Worm (Caenorhabditis elegans): ENCODE results near the gene clec-162.

Gene clec-162

DNA sequence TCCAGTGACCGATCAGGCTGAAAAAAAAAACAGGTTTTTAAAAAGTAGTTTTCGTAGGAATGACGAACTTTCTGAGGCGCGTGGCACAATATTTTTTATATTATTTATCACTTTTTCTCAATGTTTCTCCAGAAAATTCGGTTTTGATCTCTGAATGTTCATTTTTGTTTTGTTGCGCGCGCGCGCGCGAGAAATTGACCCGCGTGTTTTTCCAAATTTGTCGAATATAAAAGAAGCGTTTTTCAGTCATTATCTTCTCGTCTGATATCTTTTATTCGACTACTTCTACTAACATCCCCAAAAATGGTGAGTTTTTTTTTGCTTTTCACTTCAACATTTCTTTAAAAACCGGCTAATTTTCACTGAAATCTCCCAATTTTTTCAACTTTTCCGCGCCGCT, 33.8 kb upstream of the clec-162 start, which contains the start of gene rmd-1:
Gene rmd-1, plus strand, starts transcription at position 247 of the 400 bp plus-strand sequence.
- no peak for TF ChIP-seq klf-2 (GFP tag; conservative IDR thresholded peaks at IDR 0.05)
- no peak for TF ChIP-seq T22C8.4 (GFP tag; IDR thresholded peaks at IDR 0.05)
- TF ChIP-seq ztf-29 (GFP tag; IDR thresholded peaks at IDR 0.05): no peak
- no peak for TF ChIP-seq med-1 (GFP tag; optimal IDR thresholded peaks at IDR 0.05; ENCODE audit: insufficient read depth)
- TF ChIP-seq cog-1 (tag; optimal IDR thresholded peaks at IDR 0.05): no peak
- no peak for TF ChIP-seq ref-1 (GFP tag; conservative IDR thresholded peaks at IDR 0.05)
- TF ChIP-seq tab-1 (GFP tag; IDR thresholded peaks at IDR 0.05): no peak

DNA sequence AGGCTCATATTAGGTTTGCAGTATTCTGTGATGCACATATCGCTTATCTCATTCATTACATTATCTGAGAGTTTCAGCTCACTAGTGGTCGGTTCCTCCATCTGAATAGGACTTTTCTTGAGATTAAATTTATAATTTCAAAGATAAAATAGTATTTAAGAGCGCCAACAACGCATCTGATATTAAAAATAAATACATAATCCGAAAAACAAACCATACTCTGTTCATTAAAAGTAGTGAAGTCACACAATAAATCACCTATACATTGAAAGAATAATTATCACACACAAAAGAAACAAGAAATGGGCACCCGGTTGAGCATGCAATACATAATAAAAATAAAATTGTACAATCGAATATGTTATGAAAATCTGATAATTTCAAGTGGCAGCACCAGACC, 32.4 kb upstream of the clec-162 start, which contains the start of gene vps-53:
Gene vps-53, minus strand, starts transcription at position 101 of the 400 bp plus-strand sequence.
- TF ChIP-seq cog-1 (tag; optimal IDR thresholded peaks at IDR 0.05) (no peak), ref-1 (GFP tag; conservative IDR thresholded peaks at IDR 0.05) (no peak), ztf-23 (GFP tag; IDR thresholded peaks at IDR 0.05) (no peak), tab-1 (GFP tag; IDR thresholded peaks at IDR 0.05) (no peak), T22C8.4 (GFP tag; IDR thresholded peaks at IDR 0.05) (no peak)

DNA sequence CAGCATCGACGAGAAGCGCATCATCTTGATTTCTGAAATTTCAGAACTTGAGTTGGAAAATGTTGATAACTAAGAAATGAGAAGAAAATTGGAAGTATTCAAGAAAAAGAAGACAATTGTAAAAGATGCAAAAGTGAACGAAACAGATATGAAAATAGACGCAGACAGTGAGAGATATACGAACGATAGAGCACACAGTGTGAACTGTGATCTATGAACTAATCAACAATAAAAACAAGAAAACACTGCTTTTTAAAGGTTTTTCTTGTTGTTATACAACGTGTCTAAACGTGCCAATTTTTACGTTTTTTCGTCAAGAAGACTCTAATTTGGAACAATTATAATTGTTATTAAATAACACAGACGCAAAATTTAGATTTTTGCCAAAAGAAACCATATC, 27.8 kb upstream of the clec-162 start, which contains the start of gene ech-6:
Gene ech-6, minus strand, starts transcription at position 32 of the 400 bp plus-strand sequence.
- no peak for TF ChIP-seq ref-1 (GFP tag; conservative IDR thresholded peaks at IDR 0.05)
- no peak for TF ChIP-seq cog-1 (tag; optimal IDR thresholded peaks at IDR 0.05)
- TF ChIP-seq ztf-23 (GFP tag; IDR thresholded peaks at IDR 0.05): no peak
- no peak for TF ChIP-seq tab-1 (GFP tag; IDR thresholded peaks at IDR 0.05)
- TF ChIP-seq klf-2 (GFP tag; conservative IDR thresholded peaks at IDR 0.05): no peak
- no peak for TF ChIP-seq med-1 (GFP tag; optimal IDR thresholded peaks at IDR 0.05; ENCODE audit: insufficient read depth)
- no peak for TF ChIP-seq flt-1 (GFP tag; IDR thresholded peaks at IDR 0.05)
- TF ChIP-seq ztf-29 (GFP tag; IDR thresholded peaks at IDR 0.05): no peak
- no peak for TF ChIP-seq T22C8.4 (GFP tag; IDR thresholded peaks at IDR 0.05)

DNA sequence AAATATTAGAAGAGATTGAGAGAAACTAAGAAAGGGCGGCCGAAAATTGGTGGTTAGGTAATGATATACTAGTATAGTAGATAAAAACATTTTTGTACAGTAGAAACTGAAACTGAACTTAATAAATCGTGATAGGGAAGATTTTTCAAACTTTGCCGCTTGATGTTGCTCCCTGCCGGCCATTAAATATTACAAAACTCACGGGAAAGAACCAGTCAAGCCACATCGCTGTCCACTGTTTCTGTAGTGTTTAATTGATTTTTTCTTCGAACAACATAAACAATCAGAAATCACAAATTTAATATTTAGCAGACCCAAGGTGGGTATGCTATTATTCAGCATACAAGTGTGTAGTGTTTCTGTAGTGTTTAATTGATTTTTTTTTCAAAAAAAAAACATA, 26.1 kb upstream of the clec-162 start, which contains the start of gene T05G5.5:
Gene T05G5.5, minus strand, starts transcription at position 359 of the 400 bp plus-strand sequence.
- TF ChIP-seq ztf-29 (GFP tag; IDR thresholded peaks at IDR 0.05): no peak
- no peak for TF ChIP-seq cog-1 (tag; optimal IDR thresholded peaks at IDR 0.05)
- no peak for TF ChIP-seq med-1 (GFP tag; optimal IDR thresholded peaks at IDR 0.05; ENCODE audit: insufficient read depth)
- no peak for TF ChIP-seq klf-2 (GFP tag; conservative IDR thresholded peaks at IDR 0.05)
- TF ChIP-seq tab-1 (GFP tag; IDR thresholded peaks at IDR 0.05): no peak
- no peak for TF ChIP-seq flt-1 (GFP tag; IDR thresholded peaks at IDR 0.05)
- TF ChIP-seq ref-1 (GFP tag; conservative IDR thresholded peaks at IDR 0.05): no peak

DNA sequence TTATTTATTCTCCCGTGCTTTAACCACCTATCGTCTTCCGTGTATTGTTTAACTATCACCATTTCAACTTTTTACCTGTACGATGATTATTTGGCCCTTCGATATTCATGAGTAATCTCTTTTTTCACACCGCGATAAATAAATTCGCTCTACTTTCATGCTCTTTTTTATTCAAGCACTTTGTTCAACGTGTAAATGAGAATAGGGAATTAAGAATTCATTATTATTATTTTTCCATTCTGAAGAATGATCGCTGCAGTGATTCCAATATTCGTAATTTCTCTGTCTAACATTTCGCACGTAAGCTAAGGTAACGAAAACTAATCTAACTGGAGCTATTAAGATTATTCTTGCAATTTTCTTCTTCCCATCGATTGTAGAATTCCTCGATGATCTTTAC, 23.7 kb upstream of the clec-162 start, which contains the start of gene T05G5.4:
Gene T05G5.4, plus strand, starts transcription at position 241 of the 400 bp plus-strand sequence.
- TF ChIP-seq ref-1 (GFP tag; conservative IDR thresholded peaks at IDR 0.05): no peak
- TF ChIP-seq ztf-23 (GFP tag; IDR thresholded peaks at IDR 0.05): no peak
- TF ChIP-seq ztf-29 (GFP tag; IDR thresholded peaks at IDR 0.05): no peak
- no peak for TF ChIP-seq klf-2 (GFP tag; conservative IDR thresholded peaks at IDR 0.05)
- TF ChIP-seq med-1 (GFP tag; optimal IDR thresholded peaks at IDR 0.05; ENCODE audit: insufficient read depth): no peak
- no peak for TF ChIP-seq cog-1 (tag; optimal IDR thresholded peaks at IDR 0.05)
- no peak for TF ChIP-seq T22C8.4 (GFP tag; IDR thresholded peaks at IDR 0.05)
- no peak for TF ChIP-seq tab-1 (GFP tag; IDR thresholded peaks at IDR 0.05)
- TF ChIP-seq flt-1 (GFP tag; IDR thresholded peaks at IDR 0.05): no peak

DNA sequence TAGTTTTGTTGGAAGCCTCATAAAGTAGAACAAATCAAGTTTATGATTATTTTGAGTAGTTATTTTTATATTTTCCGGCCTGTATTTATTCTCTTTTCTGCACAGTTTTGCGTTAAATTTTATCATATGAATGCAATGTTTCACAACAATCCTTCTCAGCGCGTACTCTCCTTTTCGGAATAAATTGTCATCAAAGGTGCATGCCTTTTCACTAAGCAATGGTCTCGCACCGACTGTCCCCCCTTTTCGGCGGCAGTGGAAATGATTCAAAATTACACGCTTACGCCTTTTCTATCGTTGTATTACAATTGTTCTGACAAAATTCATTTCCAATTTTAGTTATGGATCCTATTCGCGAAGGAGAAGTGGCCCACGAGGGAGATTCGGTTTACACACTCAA, 22.1 kb upstream of the clec-162 start, which contains the start of the genes iff-1 and cdk-1:
Gene iff-1, minus strand, starts transcription at position 61 of the 400 bp plus-strand sequence.
Gene cdk-1, plus strand, starts transcription at position 340 of the 400 bp plus-strand sequence.
- TF ChIP-seq flt-1 (GFP tag; IDR thresholded peaks at IDR 0.05) (0 out of 2 replicates have a peak, but pooled peaks have one; percentile 25), T22C8.4 (GFP tag; IDR thresholded peaks at IDR 0.05) (no peak)

DNA sequence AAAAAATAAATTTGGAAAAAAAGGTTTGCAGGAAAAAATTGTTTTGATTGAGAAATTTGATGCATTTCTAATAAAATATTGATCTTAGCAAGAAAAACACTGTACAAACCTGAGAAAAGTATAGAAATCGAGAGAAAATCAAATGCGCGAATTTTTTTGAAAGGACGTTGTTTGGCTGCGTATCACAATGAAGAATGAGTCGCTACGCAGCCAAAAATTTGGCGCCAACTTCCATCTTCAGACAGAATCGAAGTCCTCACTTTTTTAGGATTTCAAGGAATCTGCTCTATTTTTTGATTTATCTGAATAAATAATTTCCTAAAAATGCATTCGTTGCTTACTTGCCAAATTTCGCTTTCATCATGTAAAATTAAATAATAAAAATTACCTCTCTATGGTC, 21.7 kb upstream of the clec-162 start:
- TF ChIP-seq ztf-29 (GFP tag; IDR thresholded peaks at IDR 0.05) (no peak), ref-1 (GFP tag; conservative IDR thresholded peaks at IDR 0.05) (no peak), T22C8.4 (GFP tag; IDR thresholded peaks at IDR 0.05) (no peak), flt-1 (GFP tag; IDR thresholded peaks at IDR 0.05) (no peak), med-1 (GFP tag; optimal IDR thresholded peaks at IDR 0.05; ENCODE audit: insufficient read depth) (no peak), ztf-23 (GFP tag; IDR thresholded peaks at IDR 0.05) (no peak), klf-2 (GFP tag; conservative IDR thresholded peaks at IDR 0.05) (no peak), cog-1 (tag; optimal IDR thresholded peaks at IDR 0.05) (no peak), tab-1 (GFP tag; IDR thresholded peaks at IDR 0.05) (no peak)

DNA sequence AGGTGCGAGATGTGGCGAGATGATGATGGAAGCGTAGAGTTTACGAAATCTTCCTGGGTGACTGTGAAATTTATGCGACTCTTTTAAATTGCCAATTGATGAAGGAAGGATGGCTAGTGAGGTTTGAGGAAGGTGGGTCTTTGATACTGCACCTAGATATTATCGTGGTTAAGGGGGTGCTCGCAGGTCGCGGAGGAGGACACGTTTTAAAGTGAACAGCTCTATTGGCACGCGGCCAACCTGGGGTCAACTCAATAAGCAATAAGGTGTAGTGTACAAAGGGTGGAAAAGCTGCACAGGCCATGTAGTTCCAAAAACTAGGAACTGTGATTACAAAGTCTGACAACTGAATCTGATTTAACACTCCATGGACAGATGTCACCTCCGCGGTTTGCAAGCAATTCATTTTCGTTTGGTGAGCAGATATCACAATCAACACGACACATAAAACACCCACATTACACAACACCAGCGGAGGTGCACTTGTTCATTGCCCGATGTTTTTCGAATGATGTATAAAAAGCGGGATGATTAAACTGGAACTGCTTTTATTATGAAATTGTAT, 20.4 kb upstream of the clec-162 start:
- TF ChIP-seq flt-1 (GFP tag; IDR thresholded peaks at IDR 0.05) (no peak), ref-1 (GFP tag; conservative IDR thresholded peaks at IDR 0.05) (no peak), ztf-29 (GFP tag; IDR thresholded peaks at IDR 0.05) (no peak), ztf-23 (GFP tag; IDR thresholded peaks at IDR 0.05) (no peak), klf-2 (GFP tag; conservative IDR thresholded peaks at IDR 0.05) (no peak)

DNA sequence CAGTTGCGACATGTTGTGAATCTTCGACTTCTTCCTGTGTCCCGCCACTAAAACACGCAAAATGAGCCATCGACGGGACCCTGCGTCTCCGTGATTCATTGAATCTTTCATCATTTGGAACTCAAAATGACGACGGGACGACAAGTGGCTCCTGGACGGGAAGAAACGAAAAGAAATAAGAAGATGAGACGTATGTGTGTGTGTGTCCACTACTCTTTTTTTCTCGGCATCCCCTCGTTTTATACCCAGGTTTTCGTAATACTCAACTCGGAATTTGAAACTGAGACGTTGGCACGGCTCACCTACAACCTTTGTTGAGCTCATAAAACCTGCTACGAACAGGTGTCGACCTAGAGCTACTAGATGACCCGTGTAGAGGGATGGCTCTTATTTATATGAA, 19.5 kb upstream of the clec-162 start:
- TF ChIP-seq med-1 (GFP tag; optimal IDR thresholded peaks at IDR 0.05; ENCODE audit: insufficient read depth) (no peak), ref-1 (GFP tag; conservative IDR thresholded peaks at IDR 0.05) (no peak; the same call in 1 of the 2 replicates)

DNA sequence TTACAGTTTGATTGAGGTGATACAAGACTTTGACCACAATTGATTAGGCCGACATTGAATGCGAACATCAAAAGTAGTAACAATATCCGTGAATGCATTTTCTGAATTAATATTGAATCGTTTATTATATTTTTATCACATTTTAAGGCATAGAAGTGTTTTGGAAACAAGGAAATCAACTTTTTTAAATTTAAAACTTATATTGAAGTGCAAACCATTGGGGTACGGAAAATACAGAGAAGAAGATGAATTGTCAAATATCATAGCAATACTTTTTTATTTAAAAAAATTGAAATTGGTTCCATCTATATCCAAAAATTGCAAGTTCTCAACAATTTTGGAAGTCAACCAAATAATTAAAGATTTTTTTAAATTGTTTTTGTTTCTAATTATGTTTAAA, 18.2 kb upstream of the clec-162 start, which contains the start of gene T05G5.1:
Gene T05G5.1, minus strand, starts transcription at position 101 of the 400 bp plus-strand sequence.
- no peak for TF ChIP-seq flt-1 (GFP tag; IDR thresholded peaks at IDR 0.05)
- TF ChIP-seq ref-1 (GFP tag; conservative IDR thresholded peaks at IDR 0.05): no peak
- TF ChIP-seq tab-1 (GFP tag; IDR thresholded peaks at IDR 0.05): no peak
- no peak for TF ChIP-seq klf-2 (GFP tag; conservative IDR thresholded peaks at IDR 0.05)
- TF ChIP-seq med-1 (GFP tag; optimal IDR thresholded peaks at IDR 0.05; ENCODE audit: insufficient read depth): no peak
- no peak for TF ChIP-seq T22C8.4 (GFP tag; IDR thresholded peaks at IDR 0.05)
- no peak for TF ChIP-seq cog-1 (tag; optimal IDR thresholded peaks at IDR 0.05)
- TF ChIP-seq ztf-29 (GFP tag; IDR thresholded peaks at IDR 0.05): no peak
